Worm (Caenorhabditis elegans): ENCODE data around the gene T16G12.6.

DNA sequence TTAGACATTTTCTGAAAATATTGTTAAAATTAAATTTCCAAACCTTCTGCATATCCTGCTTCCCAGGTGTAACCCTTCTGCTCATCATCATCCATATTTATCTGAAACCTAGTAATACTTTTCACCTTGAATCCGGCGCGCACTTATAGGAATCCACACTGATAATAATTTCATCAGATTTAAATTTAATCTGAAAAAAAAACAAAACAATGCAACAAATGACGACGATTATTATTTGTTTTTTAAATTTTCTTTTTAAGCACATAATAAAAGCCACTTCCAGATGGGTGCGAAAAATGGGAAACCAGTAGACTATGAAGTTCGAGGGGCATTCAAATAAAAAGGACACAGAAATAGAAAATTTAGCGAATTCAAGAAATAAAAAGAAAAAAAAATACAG, 21.3 kb downstream of the T16G12.6 start, which contains the start of gene gtf-2H2C:
- TF ChIP-seq nfya-1 (tag; optimal IDR thresholded peaks at IDR 0.05; ENCODE audit: borderline replicate concordance, insufficient read depth) (no peak), B0261.1 (tag; optimal IDR thresholded peaks at IDR 0.05) (no peak), aptf-2 (GFP tag; conservative IDR thresholded peaks at IDR 0.05) (no peak), attf-3 (GFP tag; conservative IDR thresholded peaks at IDR 0.05) (no peak), F22D6.2 (tag; optimal IDR thresholded peaks at IDR 0.05) (no peak), ama-1 (optimal IDR thresholded peaks at IDR 0.05) (no peak), ama-1 (GFP tag; optimal IDR thresholded peaks at IDR 0.05) (no peak), egl-18 (GFP tag; IDR thresholded peaks at IDR 0.05) (no peak)
